Worm (Caenorhabditis elegans) whole organism, mixed stage, embryonic: Measurements from ENCODE around the gene idpc-5.

Source experiments
- lin-13 ChIP-seq: fragments of 150-350 bp; optimal IDR thresholded peaks from 2 replicates; lab custom pipeline; 2014; ENCODE audit warnings: missing biosample characterization, missing genetic modification characterization
- lsy-2 ChIP-seq: fragments of 150-350 bp; optimal IDR thresholded peaks from 2 replicates; lab custom pipeline; 2014; ENCODE audit warnings: missing biosample characterization, missing genetic modification characterization
- mab-5 ChIP-seq: fragments of 150-350 bp; optimal IDR thresholded peaks from 2 replicates; lab custom pipeline; 2014; ENCODE audit warnings: missing biosample characterization, missing genetic modification characterization
- unc-62 ChIP-seq: fragments of 150-350 bp; optimal IDR thresholded peaks from 2 replicates; lab custom pipeline; 2014; ENCODE audit warnings: missing biosample characterization, missing genetic modification reagents, missing genetic modification characterization

ce11 chrV:9645507-9645906 is 22.8 kb upstream of the idpc-5 start, which contains the start of the genes atl-1 and hcp-2:
- no peak for TF ChIP-seq mab-5
- TF ChIP-seq lsy-2 (tag; lab: Kevin White, UChicago): no peak
- TF ChIP-seq unc-62 (GFP tag; lab: Kevin White, UChicago): no peak
- no peak for TF ChIP-seq lin-13 (tag; lab: Kevin White, UChicago)
